Worm (Caenorhabditis elegans) whole organism, young adult: ENCODE measurements around the gene skr-21.
A peak's percentile ranks its signal among the peaks of the same experiment; 100 is the strongest.

ENCODE experiments used
- B0019.2 ChIP-seq: fragments of 200-800 bp; sonication (Bioruptor generic); conservative IDR thresholded peaks from 2 replicates; pipeline ENCODE4 v1.3.6; 2022; ENCODE audit warnings: missing genetic modification reagents, missing genetic modification characterization, missing compliant biosample characterization
- B0261.1 ChIP-seq: sonication (generic microtip); optimal IDR thresholded peaks from 2 replicates; lab custom pipeline; 2016; ENCODE audit warnings: mild to moderate bottlenecking, missing genetic modification characterization, moderate library complexity, missing compliant biosample characterization
- C06A6.2 ChIP-seq: fragments of 200-800 bp; sonication (Bioruptor generic); conservative IDR thresholded peaks from 2 replicates; pipeline ENCODE4 v1.3.6; 2022; ENCODE audit warnings: missing genetic modification characterization, missing compliant biosample characterization
- D2030.7 ChIP-seq: fragments of 200-800 bp; sonication (Bioruptor generic); IDR thresholded peaks from 2 replicates; pipeline ENCODE4 v1.3.6; 2022; ENCODE audit warnings: missing genetic modification reagents, missing genetic modification characterization, missing compliant biosample characterization
- F23B12.7 ChIP-seq: sonication (generic microtip); optimal IDR thresholded peaks from 2 replicates; lab custom pipeline; 2017; ENCODE audit warnings: missing genetic modification characterization, mild to moderate bottlenecking, missing compliant biosample characterization, antibody characterized with exemption, moderate library complexity; ENCODE audit not compliant: insufficient read depth
- F39B2.1 ChIP-seq: fragments of 200-800 bp; sonication (Bioruptor generic); IDR thresholded peaks from 2 replicates; pipeline ENCODE4 v1.3.6; 2022; ENCODE audit warnings: missing genetic modification reagents, missing genetic modification characterization, missing compliant biosample characterization
- F57A8.1 ChIP-seq: fragments of 200-800 bp; sonication (Bioruptor generic); optimal IDR thresholded peaks from 2 replicates; lab custom pipeline; 2018; ENCODE audit warnings: mild to moderate bottlenecking, missing genetic modification characterization, moderate library complexity, missing compliant biosample characterization
- K11D2.4 ChIP-seq: fragments of 200-800 bp; sonication (Bioruptor generic); IDR thresholded peaks from 2 replicates; pipeline ENCODE4 v1.3.6; 2022; ENCODE audit warnings: missing genetic modification reagents, missing genetic modification characterization, missing compliant biosample characterization
- K12H6.12 ChIP-seq: fragments of 200-800 bp; sonication (Bioruptor generic); optimal IDR thresholded peaks from 2 replicates; lab custom pipeline; 2018; ENCODE audit warnings: mild to moderate bottlenecking, missing genetic modification characterization, missing compliant biosample characterization
- T07F8.4 ChIP-seq: sonication (generic microtip); optimal IDR thresholded peaks from 2 replicates; lab custom pipeline; 2016; ENCODE audit warnings: mild to moderate bottlenecking, missing genetic modification characterization, moderate library complexity, missing compliant biosample characterization
- Y56A3A.18 ChIP-seq: fragments of 200-800 bp; sonication (Bioruptor generic); IDR thresholded peaks from 2 replicates; pipeline ENCODE4 v1.3.6; 2022; ENCODE audit warnings: missing genetic modification reagents, missing genetic modification characterization, missing compliant biosample characterization
- Y95B8A.8 ChIP-seq: fragments of 200-800 bp; sonication (Bioruptor generic); IDR thresholded peaks from 2 replicates; pipeline ENCODE4 v1.3.6; 2022; ENCODE audit warnings: missing genetic modification reagents, missing genetic modification characterization, missing compliant biosample characterization
- ZK185.1 ChIP-seq: sonication (generic microtip); optimal IDR thresholded peaks from 2 replicates; lab custom pipeline; 2016; ENCODE audit warnings: mild to moderate bottlenecking, missing genetic modification characterization, missing compliant biosample characterization; ENCODE audit not compliant: poor library complexity, severe bottlenecking
- ama-1 ChIP-seq, 3 experiments: fragments of 150-350 bp in 1 of 3; sonication (generic microtip) in 2 of 3; optimal IDR thresholded peaks; 2 replicates each; lab custom pipeline; 2014 to 2018; ENCODE audit warnings: missing biosample characterization in 2 of 3, missing genetic modification characterization in 2 of 3, missing genetic modification reagents in 2 of 3
- aptf-3 ChIP-seq: fragments of 200-800 bp; sonication (Bioruptor generic); IDR thresholded peaks from 2 replicates; pipeline ENCODE4 v1.3.6; 2022; ENCODE audit warnings: missing genetic modification characterization, missing compliant biosample characterization
- atf-7 ChIP-seq: sonication (generic microtip); optimal IDR thresholded peaks from 2 replicates; lab custom pipeline; 2017; ENCODE audit warnings: mild to moderate bottlenecking, missing genetic modification characterization, missing compliant biosample characterization
- athp-1 ChIP-seq: sonication (generic microtip); optimal IDR thresholded peaks from 2 replicates; lab custom pipeline; 2017; ENCODE audit warnings: mild to moderate bottlenecking, missing genetic modification characterization, missing compliant biosample characterization
- attf-3 ChIP-seq: fragments of 200-800 bp; sonication (Bioruptor generic); conservative IDR thresholded peaks from 2 replicates; pipeline ENCODE4 v1.3.6; 2022; ENCODE audit warnings: missing genetic modification reagents, missing genetic modification characterization, missing compliant biosample characterization
- ceh-79 ChIP-seq: sonication (generic microtip); optimal IDR thresholded peaks from 2 replicates; lab custom pipeline; 2017; ENCODE audit warnings: mild to moderate bottlenecking, missing genetic modification characterization, missing compliant biosample characterization
- chd-7 ChIP-seq: sonication (generic microtip); optimal IDR thresholded peaks from 2 replicates; lab custom pipeline; 2016; ENCODE audit warnings: mild to moderate bottlenecking, missing genetic modification characterization, moderate library complexity, missing compliant biosample characterization
- dox-1 ChIP-seq: fragments of 200-800 bp; sonication (Bioruptor generic); IDR thresholded peaks from 2 replicates; pipeline ENCODE4 v1.3.6; 2022; ENCODE audit warnings: missing genetic modification reagents, missing genetic modification characterization, missing compliant biosample characterization
- dpl-1 ChIP-seq: fragments of 150-350 bp; optimal IDR thresholded peaks from 2 replicates; lab custom pipeline; 2014; ENCODE audit warnings: missing biosample characterization, missing genetic modification reagents, missing genetic modification characterization
- egrh-3 ChIP-seq: fragments of 200-800 bp; sonication (Bioruptor generic); IDR thresholded peaks from 2 replicates; pipeline ENCODE4 v1.3.6; 2022; ENCODE audit warnings: missing genetic modification reagents, missing genetic modification characterization, missing compliant biosample characterization
- ekl-4 ChIP-seq: fragments of 200-800 bp; sonication (Bioruptor generic); IDR thresholded peaks from 2 replicates; pipeline ENCODE4 v1.3.6; 2022; ENCODE audit warnings: missing genetic modification reagents, missing genetic modification characterization, missing compliant biosample characterization
- fkh-3 ChIP-seq: sonication (generic microtip); optimal IDR thresholded peaks from 2 replicates; lab custom pipeline; 2016; ENCODE audit warnings: mild to moderate bottlenecking, missing genetic modification characterization, missing compliant biosample characterization
- him-1 ChIP-seq: sonication (generic microtip); optimal IDR thresholded peaks from 2 replicates; lab custom pipeline; 2016; ENCODE audit warnings: missing genotype, missing genetic modification reagents, missing genetic modification characterization, missing compliant biosample characterization
- hrde-1 ChIP-seq: sonication (generic microtip); optimal IDR thresholded peaks from 2 replicates; lab custom pipeline; 2016; ENCODE audit warnings: missing genetic modification characterization, mild to moderate bottlenecking, missing compliant biosample characterization, moderate library complexity, missing genotype, missing genetic modification reagents, borderline replicate concordance
- lag-1 ChIP-seq: fragments of 200-800 bp; sonication (Bioruptor generic); IDR thresholded peaks from 2 replicates; pipeline ENCODE4 v1.3.6; 2022; ENCODE audit warnings: missing genetic modification reagents, missing genetic modification characterization, missing compliant biosample characterization
- let-526 ChIP-seq: fragments of 200-800 bp; sonication (Bioruptor generic); IDR thresholded peaks from 2 replicates; pipeline ENCODE4 v1.3.6; 2022; ENCODE audit warnings: missing genetic modification reagents, missing genetic modification characterization, missing compliant biosample characterization
- lin-26 ChIP-seq: fragments of 200-800 bp; sonication (Bioruptor generic); IDR thresholded peaks from 2 replicates; pipeline ENCODE4 v1.3.6; 2022; ENCODE audit warnings: missing genetic modification reagents, missing genetic modification characterization, missing compliant biosample characterization
- lin-35 ChIP-seq, 3 experiments: fragments of 150-350 bp in 2 of 3; sonication (generic microtip) in 1 of 3; optimal IDR thresholded peaks; 2 replicates each; lab custom pipeline; 2014 to 2018; ENCODE audit warnings: missing biosample characterization in 3 of 3, missing genetic modification characterization in 3 of 3, missing genetic modification reagents in 3 of 3
- lin-40 ChIP-seq: sonication (generic microtip); optimal IDR thresholded peaks from 2 replicates; lab custom pipeline; 2016; ENCODE audit warnings: missing genetic modification characterization, mild to moderate bottlenecking, missing compliant biosample characterization, missing genotype, missing genetic modification reagents
- lin-54 ChIP-seq: fragments of 200-800 bp; sonication (Bioruptor generic); optimal IDR thresholded peaks from 2 replicates; lab custom pipeline; 2018; ENCODE audit warnings: mild to moderate bottlenecking, missing genetic modification characterization, missing compliant biosample characterization
- madf-10 ChIP-seq: sonication (generic microtip); optimal IDR thresholded peaks from 2 replicates; lab custom pipeline; 2016; ENCODE audit warnings: mild to moderate bottlenecking, missing genetic modification characterization, missing compliant biosample characterization
- mes-4 ChIP-seq: sonication (generic microtip); optimal IDR thresholded peaks from 2 replicates; lab custom pipeline; 2016; ENCODE audit warnings: missing genotype, missing genetic modification characterization, missing compliant biosample characterization
- mxl-1 ChIP-seq: sonication (generic microtip); optimal IDR thresholded peaks from 2 replicates; lab custom pipeline; 2016; ENCODE audit warnings: missing genetic modification characterization, missing compliant biosample characterization
- nfya-2 ChIP-seq: fragments of 200-800 bp; sonication (Bioruptor generic); IDR thresholded peaks from 2 replicates; pipeline ENCODE4 v1.3.6; 2022; ENCODE audit warnings: missing genetic modification reagents, missing genetic modification characterization, missing compliant biosample characterization
- nhr-27 ChIP-seq: fragments of 200-800 bp; sonication (Bioruptor generic); optimal IDR thresholded peaks from 2 replicates; lab custom pipeline; 2018; ENCODE audit warnings: mild to moderate bottlenecking, missing genetic modification characterization, moderate library complexity, missing compliant biosample characterization
- nhr-80 ChIP-seq: sonication (generic microtip); optimal IDR thresholded peaks from 2 replicates; lab custom pipeline; 2016; ENCODE audit warnings: missing genetic modification characterization, missing compliant biosample characterization
- rec-8 ChIP-seq, 2 experiments: sonication (generic microtip); optimal IDR thresholded peaks; 2 replicates each; lab custom pipeline; 2016; ENCODE audit warnings: mild to moderate bottlenecking in 2 of 2, missing genetic modification characterization in 2 of 2, missing genetic modification reagents in 2 of 2, missing genotype in 2 of 2, missing biosample characterization in 1 of 2, missing compliant biosample characterization in 1 of 2, moderate library complexity in 1 of 2
- rpc-1 ChIP-seq, 2 experiments: fragments of 150-350 bp in 1 of 2; sonication (generic microtip) in 1 of 2; optimal IDR thresholded peaks; 2 replicates each; lab custom pipeline; 2014 to 2018; ENCODE audit warnings: missing biosample characterization in 1 of 2, missing genetic modification characterization in 1 of 2, missing genetic modification reagents in 1 of 2, missing genotype in 1 of 2
- sea-2 ChIP-seq: fragments of 200-800 bp; sonication (Bioruptor generic); IDR thresholded peaks from 2 replicates; pipeline ENCODE4 v1.3.6; 2022; ENCODE audit warnings: missing genetic modification characterization, missing compliant biosample characterization
- somi-1 ChIP-seq: fragments of 200-800 bp; sonication (Bioruptor generic); optimal IDR thresholded peaks from 2 replicates; lab custom pipeline; 2018; ENCODE audit warnings: mild to moderate bottlenecking, missing genetic modification characterization, missing compliant biosample characterization
- sptf-2 ChIP-seq: fragments of 200-800 bp; sonication (Bioruptor generic); optimal IDR thresholded peaks from 2 replicates; lab custom pipeline; 2018; ENCODE audit warnings: mild to moderate bottlenecking, missing genetic modification characterization, missing compliant biosample characterization
- tbp1 ChIP-seq: fragments of 200-800 bp; sonication (Bioruptor generic); optimal IDR thresholded peaks from 2 replicates; lab custom pipeline; 2018; ENCODE audit warnings: mild to moderate bottlenecking, missing genetic modification characterization, missing compliant biosample characterization
- zim-3 ChIP-seq: sonication (generic microtip); optimal IDR thresholded peaks from 2 replicates; lab custom pipeline; 2017; ENCODE audit warnings: mild to moderate bottlenecking, missing genetic modification characterization, moderate library complexity, missing compliant biosample characterization
- ztf-25 ChIP-seq: fragments of 200-800 bp; sonication (Bioruptor generic); IDR thresholded peaks from 2 replicates; pipeline ENCODE4 v1.3.6; 2022; ENCODE audit warnings: missing genetic modification reagents, missing genetic modification characterization, missing compliant biosample characterization

The skr-21 gene

DNA sequence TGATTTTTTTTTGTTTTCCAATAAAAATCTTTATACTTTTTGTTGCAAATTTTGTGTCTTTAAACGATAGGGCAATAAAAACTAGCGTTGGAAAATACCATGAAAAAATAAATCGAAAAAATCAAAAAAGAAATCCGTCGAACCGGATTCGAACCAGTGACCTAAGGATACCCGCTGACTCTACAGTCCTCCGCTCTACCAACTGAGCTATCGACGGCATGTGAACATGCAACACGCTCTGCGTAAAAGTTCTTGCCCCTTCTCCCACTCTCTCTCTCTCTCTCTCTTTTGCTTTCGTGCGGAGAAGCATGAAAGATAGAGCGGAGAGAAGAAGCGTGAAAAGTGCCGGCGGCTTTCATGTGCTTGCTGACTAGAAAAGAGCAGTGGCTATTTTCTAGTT is 38.1 kb upstream of the skr-21 start:
- TF ChIP-seq hrde-1 (peak; percentile 61), ama-1 (optimal IDR thresholded peaks at IDR 0.05; lab: Kevin White, UChicago) (no peak), ama-1 (GFP tag; optimal IDR thresholded peaks at IDR 0.05; lab: Kevin White, UChicago) (no peak), ZK185.1 (tag; lab: Kevin White, UChicago) (peak; percentile 60), tbp1 (GFP tag; lab: Kevin White, UChicago) (peak; percentile 97), atf-7 (tag; lab: Kevin White, UChicago) (peak; percentile 55), F39B2.1 (GFP tag; lab: Robert Waterston, UW) (0 out of 2 replicates have a peak, but pooled peaks have one; percentile 54), D2030.7 (GFP tag; lab: Robert Waterston, UW) (peak; percentile 54), T07F8.4 (tag; lab: Kevin White, UChicago) (peak; percentile 42), egrh-3 (GFP tag; lab: Robert Waterston, UW) (peak; percentile 53), chd-7 (tag; lab: Kevin White, UChicago) (peak; percentile 76), fkh-3 (tag; lab: Kevin White, UChicago) (peak; percentile 62), let-526 (GFP tag; lab: Robert Waterston, UW) (0 out of 2 replicates have a peak, but pooled peaks have one; percentile 49), ekl-4 (GFP tag; lab: Robert Waterston, UW) (peak; percentile 82), lin-54 (no peak), rec-8 (tag; optimal IDR thresholded peaks at IDR 0.05; lab: Kevin White, UChicago) (peak; percentile 44 to 68), somi-1 (GFP tag; lab: Kevin White, UChicago) (peak; percentile 55), mes-4 (tag; lab: Kevin White, UChicago) (peak; percentile 67), lin-35 (GFP tag; optimal IDR thresholded peaks at IDR 0.05; lab: Kevin White, UChicago) (peak in 1 of 3 experiments; percentile 20), Y95B8A.8 (0 out of 2 replicates have a peak, but pooled peaks have one; percentile 9), him-1 (tag; lab: Kevin White, UChicago) (peak; percentile 88), lin-40 (tag; lab: Kevin White, UChicago) (peak; percentile 76), sea-2 (GFP tag; lab: Robert Waterston, UW) (0 out of 2 replicates have a peak, but pooled peaks have one; percentile 61), K12H6.12 (tag; lab: Kevin White, UChicago) (peak; percentile 39), dpl-1 (GFP tag; lab: Kevin White, UChicago) (no peak), ceh-79 (tag; lab: Kevin White, UChicago) (no peak), dox-1 (GFP tag; lab: Robert Waterston, UW) (no peak; the same call in none of the 2 replicates), sptf-2 (no peak), athp-1 (tag; lab: Kevin White, UChicago) (peak; percentile 24), madf-10 (tag; lab: Kevin White, UChicago) (peak; percentile 64), nfya-2 (no peak), lag-1 (GFP tag; lab: Robert Waterston, UW) (0 out of 2 replicates have a peak, but pooled peaks have one; percentile 14), rpc-1 (optimal IDR thresholded peaks at IDR 0.05; lab: Kevin White, UChicago) (peak; percentile 95), rpc-1 (tag; optimal IDR thresholded peaks at IDR 0.05; lab: Kevin White, UChicago) (peak; percentile 93), B0261.1 (tag; lab: Kevin White, UChicago) (peak; percentile 97), zim-3 (peak; percentile 65), lin-26 (GFP tag; lab: Robert Waterston, UW) (peak; percentile 92), C06A6.2 (GFP tag; lab: Robert Waterston, UW) (no peak), aptf-3 (GFP tag; lab: Robert Waterston, UW) (peak; percentile 79; the same call in 1 of the 2 replicates), mxl-1 (tag; lab: Kevin White, UChicago) (peak; percentile 78), K11D2.4 (GFP tag; lab: Robert Waterston, UW) (peak; percentile 66), Y56A3A.18 (GFP tag; lab: Robert Waterston, UW) (peak; percentile 86), B0019.2 (no peak), attf-3 (peak; percentile 54; the same call in 1 of the 2 replicates), nhr-80 (peak; percentile 34), F23B12.7 (tag; lab: Kevin White, UChicago) (peak; percentile 72), nhr-27 (tag; lab: Kevin White, UChicago) (no peak), ztf-25 (GFP tag; lab: Robert Waterston, UW) (peak; percentile 80; the same call in 1 of the 2 replicates), F57A8.1 (peak; percentile 41)
